Worm (Caenorhabditis elegans) whole organism, L1 larva: ENCODE data around the gene F32D8.12.

ENCODE experiments used
- Y116A8C.19 ChIP-seq: sonication (generic microtip); optimal IDR thresholded peaks from 2 replicates; lab custom pipeline; 2016; ENCODE audit warnings: missing compliant biosample characterization, missing genetic modification characterization, borderline replicate concordance
- ceh-90 ChIP-seq: sonication (generic microtip); optimal IDR thresholded peaks from 2 replicates; lab custom pipeline; 2016; ENCODE audit warnings: missing genetic modification characterization, missing compliant biosample characterization
- egl-27 ChIP-seq, 2 experiments: fragments of 150-350 bp in 1 of 2; sonication (generic microtip); optimal IDR thresholded peaks; 3 replicates each; lab custom pipeline; 2017 to 2018; ENCODE audit warnings: missing biosample characterization in 2 of 2, missing genetic modification characterization in 2 of 2, missing genetic modification reagents in 2 of 2
- elt-3 ChIP-seq, 6 experiments: fragments of 150-350 bp in 1 of 6; sonication (generic microtip); optimal IDR thresholded peaks; 2 replicates each; lab custom pipeline; 2017 to 2018; ENCODE audit warnings: missing biosample characterization in 6 of 6, missing genetic modification characterization in 6 of 6, inconsistent platforms in 1 of 6
- fkh-10 ChIP-seq: sonication (generic microtip); optimal IDR thresholded peaks from 2 replicates; lab custom pipeline; 2017; ENCODE audit warnings: missing biosample characterization, missing genetic modification reagents, missing genetic modification characterization
- fkh-4 ChIP-seq: sonication (generic microtip); optimal IDR thresholded peaks from 2 replicates; lab custom pipeline; 2016; ENCODE audit warnings: missing compliant biosample characterization, missing genetic modification characterization, borderline replicate concordance
- hlh-4 ChIP-seq: sonication (generic microtip); optimal IDR thresholded peaks from 2 replicates; lab custom pipeline; 2016; ENCODE audit warnings: mild to moderate bottlenecking, missing genetic modification characterization, missing compliant biosample characterization
- lin-15B ChIP-seq: fragments of 150-350 bp; sonication (generic microtip); optimal IDR thresholded peaks from 3 replicates; lab custom pipeline; 2014; ENCODE audit warnings: missing biosample characterization, missing genetic modification characterization
- nhr-11 ChIP-seq: fragments of 150-350 bp; optimal IDR thresholded peaks from 2 replicates; lab custom pipeline; 2014; ENCODE audit warnings: missing biosample characterization, missing genetic modification characterization
- nhr-19 ChIP-seq: fragments of 200-800 bp; sonication (Bioruptor generic); conservative IDR thresholded peaks from 2 replicates; pipeline ENCODE4 v1.3.6; 2022; ENCODE audit warnings: missing genetic modification characterization, missing compliant biosample characterization
- pqm-1 ChIP-seq: sonication (generic microtip); optimal IDR thresholded peaks from 3 replicates; lab custom pipeline; 2017; ENCODE audit warnings: missing biosample characterization, missing genetic modification characterization
- tbx-2 ChIP-seq: sonication (generic microtip); optimal IDR thresholded peaks from 2 replicates; lab custom pipeline; 2016; ENCODE audit warnings: missing genetic modification characterization, missing compliant biosample characterization
- vab-15 ChIP-seq: sonication (generic microtip); optimal IDR thresholded peaks from 2 replicates; lab custom pipeline; 2017; ENCODE audit warnings: missing genotype, mild to moderate bottlenecking, missing genetic modification characterization, missing compliant biosample characterization

- TF ChIP-seq fkh-4 (tag; lab: Kevin White, UChicago), result no peak
- no peak for TF ChIP-seq egl-27 (tag; optimal IDR thresholded peaks at IDR 0.05; lab: Kevin White, UChicago)
- no peak for TF ChIP-seq vab-15 (tag; lab: Kevin White, UChicago)
- TF ChIP-seq hlh-4 (tag; lab: Kevin White, UChicago), result no peak
- no peak for TF ChIP-seq elt-3 (tag; optimal IDR thresholded peaks at IDR 0.05; lab: Kevin White, UChicago)
- no peak for TF ChIP-seq pqm-1 (tag; lab: Kevin White, UChicago)
- no peak for TF ChIP-seq ceh-90 (tag; lab: Kevin White, UChicago)
- no peak for TF ChIP-seq tbx-2 (tag; lab: Kevin White, UChicago)
- no peak for TF ChIP-seq fkh-10 (GFP tag; lab: Kevin White, UChicago)
- no peak for TF ChIP-seq nhr-11
- TF ChIP-seq nhr-19 (GFP tag; lab: Robert Waterston, UW), result no peak
- TF ChIP-seq lin-15B, result no peak
- no peak for TF ChIP-seq Y116A8C.19
Measured at ce11 chrV:10846893-10847292, 43.9 kb downstream of the F32D8.12 start, which contains the start of gene C29A12.6.
